Worm (Caenorhabditis elegans): ENCODE data around the gene lgc-11.

Gene lgc-11

ce11 chrX:7536869-7537268 lies 30.4 kb upstream of the lgc-11 start:
- no peak for TF ChIP-seq hlh-1 (tag; optimal IDR thresholded peaks at IDR 0.05)

- no peak for TF ChIP-seq blmp-1 (tag; optimal IDR thresholded peaks at IDR 0.05)
- TF ChIP-seq mls-2 (tag; optimal IDR thresholded peaks at IDR 0.05): peak; percentile 26
- no peak for TF ChIP-seq drap-1 (GFP tag; optimal IDR thresholded peaks at IDR 0.05)
- TF ChIP-seq ham-2 (GFP tag; optimal IDR thresholded peaks at IDR 0.05): no peak
- no peak for TF ChIP-seq ceh-83 (GFP tag; optimal IDR thresholded peaks at IDR 0.05)
- TF ChIP-seq mab-5 (tag; optimal IDR thresholded peaks at IDR 0.05): no peak
- no peak for TF ChIP-seq ces-1 (GFP tag; optimal IDR thresholded peaks at IDR 0.05)
- peak; percentile 15 for TF ChIP-seq lin-32 (GFP tag; optimal IDR thresholded peaks at IDR 0.05)
- no peak for TF ChIP-seq cnd-1 (tag; optimal IDR thresholded peaks at IDR 0.05)
- TF ChIP-seq M03D4.4 (tag; optimal IDR thresholded peaks at IDR 0.05): no peak
- no peak for TF ChIP-seq nhr-237 (tag; optimal IDR thresholded peaks at IDR 0.05)
These were observed 28.0 kb upstream of the lgc-11 start for ce11 chrX:7534454-7534853.

ce11 chrX:7532632-7533031 lies 26.2 kb upstream of the lgc-11 start, which contains the start of gene ceh-14:
Gene ceh-14, minus strand, starts transcription at chrX:7532732.
- TF ChIP-seq lin-13 (tag; optimal IDR thresholded peaks at IDR 0.05) (no peak), elt-3 (tag; optimal IDR thresholded peaks at IDR 0.05) (no peak), ceh-83 (GFP tag; optimal IDR thresholded peaks at IDR 0.05) (no peak), tbx-8 (GFP tag; optimal IDR thresholded peaks at IDR 0.05) (no peak), cnd-1 (tag; optimal IDR thresholded peaks at IDR 0.05) (no peak), mep-1 (tag; optimal IDR thresholded peaks at IDR 0.05) (no peak), hlh-1 (tag; optimal IDR thresholded peaks at IDR 0.05) (no peak), nhr-2 (tag; optimal IDR thresholded peaks at IDR 0.05) (no peak), unc-39 (tag; optimal IDR thresholded peaks at IDR 0.05) (no peak), pha-4 (tag; optimal IDR thresholded peaks at IDR 0.05) (no peak), mab-5 (tag; optimal IDR thresholded peaks at IDR 0.05) (no peak), lin-32 (GFP tag; optimal IDR thresholded peaks at IDR 0.05) (no peak)

ce11 chrX:7525271-7525670 lies 18.8 kb upstream of the lgc-11 start, which contains the start of gene F46C8.3:
Gene F46C8.3, plus strand, starts transcription at chrX:7525571.
- TF ChIP-seq nhr-28 (tag; optimal IDR thresholded peaks at IDR 0.05): no peak
- no peak for TF ChIP-seq ham-2 (GFP tag; optimal IDR thresholded peaks at IDR 0.05)
- TF ChIP-seq ceh-39 (tag; optimal IDR thresholded peaks at IDR 0.05): no peak
- no peak for TF ChIP-seq sem-2 (GFP tag; optimal IDR thresholded peaks at IDR 0.05)
- TF ChIP-seq hlh-1 (tag; optimal IDR thresholded peaks at IDR 0.05): no peak
- TF ChIP-seq tbx-8 (GFP tag; optimal IDR thresholded peaks at IDR 0.05): no peak
- no peak for TF ChIP-seq nhr-2 (tag; optimal IDR thresholded peaks at IDR 0.05)
- no peak for TF ChIP-seq pha-4 (tag; optimal IDR thresholded peaks at IDR 0.05)
- no peak for TF ChIP-seq unc-39 (tag; optimal IDR thresholded peaks at IDR 0.05)
- no peak for TF ChIP-seq nhr-76 (tag; optimal IDR thresholded peaks at IDR 0.05)
- no peak for TF ChIP-seq flh-1 (GFP tag; optimal IDR thresholded peaks at IDR 0.05)
- TF ChIP-seq unc-120 (tag; optimal IDR thresholded peaks at IDR 0.05; ENCODE audit: poor library complexity, severe bottlenecking): no peak
- TF ChIP-seq nhr-237 (tag; optimal IDR thresholded peaks at IDR 0.05): no peak

- peak; percentile 34 for TF ChIP-seq M03D4.4 (tag; optimal IDR thresholded peaks at IDR 0.05)
- peak; percentile 18 for TF ChIP-seq unc-62 (GFP tag; optimal IDR thresholded peaks at IDR 0.05)
- TF ChIP-seq elt-1 (tag; optimal IDR thresholded peaks at IDR 0.05; ENCODE audit: borderline replicate concordance, insufficient read depth): no peak
- TF ChIP-seq drap-1 (GFP tag; optimal IDR thresholded peaks at IDR 0.05): no peak
- TF ChIP-seq ces-1 (GFP tag; optimal IDR thresholded peaks at IDR 0.05): peak; percentile 9
- no peak for TF ChIP-seq nhr-237 (tag; optimal IDR thresholded peaks at IDR 0.05)
- peak; percentile 29 for TF ChIP-seq unc-120 (tag; optimal IDR thresholded peaks at IDR 0.05; ENCODE audit: poor library complexity, severe bottlenecking)
- TF ChIP-seq hlh-1 (tag; optimal IDR thresholded peaks at IDR 0.05): peak; percentile 90
- TF ChIP-seq ztf-11 (tag; optimal IDR thresholded peaks at IDR 0.05): no peak
- no peak for TF ChIP-seq nhr-2 (tag; optimal IDR thresholded peaks at IDR 0.05)
These were observed 17.4 kb upstream of the lgc-11 start for ce11 chrX:7523799-7524198.

- TF ChIP-seq blmp-1 (tag; optimal IDR thresholded peaks at IDR 0.05) (no peak), ceh-83 (GFP tag; optimal IDR thresholded peaks at IDR 0.05) (no peak), hlh-1 (tag; optimal IDR thresholded peaks at IDR 0.05) (peak; percentile 88), nhr-237 (tag; optimal IDR thresholded peaks at IDR 0.05) (no peak), lin-13 (tag; optimal IDR thresholded peaks at IDR 0.05) (no peak), sem-2 (GFP tag; optimal IDR thresholded peaks at IDR 0.05) (no peak), nhr-12 (tag; optimal IDR thresholded peaks at IDR 0.05) (no peak)
These were observed 16.2 kb upstream of the lgc-11 start for ce11 chrX:7522595-7522994.
